Fruit fly (Drosophila melanogaster): Measurements from ENCODE around the gene Rap1.

Rap1 gene

dm6 chr3L:1876215-1876625 is 14.2 kb upstream of the Rap1 start, which contains the start of gene dre4 (continued):
- TF ChIP-seq D19A (tag; optimal IDR thresholded peaks at IDR 0.05): no peak
- TF ChIP-seq CG12942 (GFP tag; optimal IDR thresholded peaks at IDR 0.05): peak; percentile 43
- TF ChIP-seq CG33213 (GFP tag; optimal IDR thresholded peaks at IDR 0.05): peak; percentile 88
- TF ChIP-seq CG4820 (GFP tag; optimal IDR thresholded peaks at IDR 0.05): peak; percentile 70
- peak; percentile 32; the same call in 1 of the 2 replicates for TF ChIP-seq sens-2 (GFP tag; IDR thresholded peaks at IDR 0.05)
- TF ChIP-seq grau (tag; optimal IDR thresholded peaks at IDR 0.05): peak; percentile 64
- peak; percentile 51 for TF ChIP-seq ATbp (GFP tag; optimal IDR thresholded peaks at IDR 0.05)
- no peak for TF ChIP-seq peb (GFP tag; IDR thresholded peaks at IDR 0.05)
- TF ChIP-seq CG11398 (GFP tag; optimal IDR thresholded peaks at IDR 0.05): peak; percentile 26
- TF ChIP-seq unc-4 (GFP tag; IDR thresholded peaks at IDR 0.05; ENCODE audit: partially characterized antibody): peak; percentile 48; the same call in 1 of the 2 replicates
- TF ChIP-seq schlank (tag; optimal IDR thresholded peaks at IDR 0.05): peak; percentile 29
- TF ChIP-seq CG11695 (GFP tag; IDR thresholded peaks at IDR 0.05): peak; percentile 62
- TF ChIP-seq CG11723 (GFP tag; optimal IDR thresholded peaks at IDR 0.05): no peak
- peak; percentile 73 for TF ChIP-seq CG15479 (GFP tag; optimal IDR thresholded peaks at IDR 0.05)
- peak; percentile 89 for TF ChIP-seq Ets97D (GFP tag; optimal IDR thresholded peaks at IDR 0.05)
- TF ChIP-seq Myb (GFP tag; optimal IDR thresholded peaks at IDR 0.05): peak; percentile 73
- TF ChIP-seq CG13287 (GFP tag; IDR thresholded peaks at IDR 0.05; ENCODE audit: partially characterized antibody): peak; percentile 66
- peak; percentile 34 for TF ChIP-seq ERR (GFP tag; optimal IDR thresholded peaks at IDR 0.05)
- TF ChIP-seq CG1529 (GFP tag; optimal IDR thresholded peaks at IDR 0.05): peak; percentile 37
- no peak for TF ChIP-seq Deaf1 (tag; optimal IDR thresholded peaks at IDR 0.05)
- TF ChIP-seq luna (GFP tag; optimal IDR thresholded peaks at IDR 0.05): peak; percentile 42
- no peak for TF ChIP-seq lov (optimal IDR thresholded peaks at IDR 0.05)
- TF ChIP-seq lov (GFP tag; IDR thresholded peaks at IDR 0.05): 0 out of 3 replicates have a peak, but pooled peaks have one; percentile 18
- TF ChIP-seq MESR4 (GFP tag; optimal IDR thresholded peaks at IDR 0.05): peak; percentile 63
- TF ChIP-seq dpn (GFP tag; optimal IDR thresholded peaks at IDR 0.05): peak; percentile 77 to 80
- peak; percentile 45 for TF ChIP-seq pnt (GFP tag; optimal IDR thresholded peaks at IDR 0.05)
- no peak for TF ChIP-seq cg (GFP tag; optimal IDR thresholded peaks at IDR 0.05)
- no peak for TF ChIP-seq fru (optimal IDR thresholded peaks at IDR 0.05)
- peak; percentile 61 for TF ChIP-seq Sry-δ (GFP tag; optimal IDR thresholded peaks at IDR 0.05)
- TF ChIP-seq CG17912 (GFP tag; optimal IDR thresholded peaks at IDR 0.05): no peak
- peak; percentile 33 for TF ChIP-seq vfl (GFP tag; optimal IDR thresholded peaks at IDR 0.05)
- peak; percentile 86 for TF ChIP-seq CG2120 (GFP tag; optimal IDR thresholded peaks at IDR 0.05)
- peak; percentile 18; the same call in 1 of the 2 replicates for TF ChIP-seq dimm (GFP tag; IDR thresholded peaks at IDR 0.05)
- no peak for TF ChIP-seq wor (GFP tag; IDR thresholded peaks at IDR 0.05)
- TF ChIP-seq eyg (GFP tag; optimal IDR thresholded peaks at IDR 0.05): peak; percentile 46
- TF ChIP-seq wek (GFP tag; optimal IDR thresholded peaks at IDR 0.05): no peak
- no peak for TF ChIP-seq CG10431 (GFP tag; optimal IDR thresholded peaks at IDR 0.05)
- TF ChIP-seq abd-A (tag; optimal IDR thresholded peaks at IDR 0.05): no peak
- TF ChIP-seq CG2129 (GFP tag; IDR thresholded peaks at IDR 0.05; ENCODE audit: partially characterized antibody): no peak
- no peak for TF ChIP-seq emc (GFP tag; optimal IDR thresholded peaks at IDR 0.05)
- peak; percentile 60; the same call in 1 of the 3 replicates for TF ChIP-seq knrl (GFP tag; IDR thresholded peaks at IDR 0.05; ENCODE audit: partially characterized antibody)
- TF ChIP-seq CG2116 (GFP tag; optimal IDR thresholded peaks at IDR 0.05): peak; percentile 50
- peak; percentile 45 for TF ChIP-seq CG12219 (GFP tag; optimal IDR thresholded peaks at IDR 0.05)
- TF ChIP-seq CrebB (tag; optimal IDR thresholded peaks at IDR 0.05): peak; percentile 52
- TF ChIP-seq Dip3 (GFP tag; optimal IDR thresholded peaks at IDR 0.05): peak; percentile 24
- TF ChIP-seq CG10959 (GFP tag; IDR thresholded peaks at IDR 0.05): peak; percentile 31; the same call in 1 of the 2 replicates
- peak; percentile 64 for TF ChIP-seq CG8290 (GFP tag; optimal IDR thresholded peaks at IDR 0.05)
- peak in 1 of 2 experiments; percentile 81 for TF ChIP-seq CG8290 (tag; optimal IDR thresholded peaks at IDR 0.05)
- TF ChIP-seq Fer2 (tag; optimal IDR thresholded peaks at IDR 0.05): peak; percentile 5
- peak; percentile 63 for TF ChIP-seq BEAF-32 (GFP tag; optimal IDR thresholded peaks at IDR 0.05)
- peak; percentile 96 for TF ChIP-seq sd (tag; optimal IDR thresholded peaks at IDR 0.05)

Measured in whole organism, embryonic.